Worm (Caenorhabditis elegans): Measurements from ENCODE around the gene spe-51.

spe-51 gene

DNA sequence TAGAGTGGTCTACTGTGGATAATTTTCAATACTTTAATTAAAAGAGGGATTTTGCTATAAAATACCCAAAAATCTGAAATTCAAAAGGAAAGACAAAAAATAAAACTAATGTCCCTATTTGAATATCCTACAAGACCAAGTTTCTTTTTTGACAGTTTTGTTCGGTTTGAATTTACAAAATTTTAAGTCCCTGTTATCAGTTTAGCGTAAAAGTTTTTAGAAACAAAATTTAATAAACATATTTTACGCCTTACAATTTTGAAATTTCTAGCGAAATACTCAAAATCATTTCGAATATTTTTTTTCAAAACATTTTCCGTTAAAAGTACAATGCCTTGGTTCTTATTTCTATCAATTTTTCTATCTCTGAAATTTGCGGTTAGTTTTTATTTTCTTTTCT lies at the start of gene spe-51:
TSS of gene spe-51 (plus strand) at position 301 of the 400 bp plus-strand sequence.
- TF ChIP-seq him-1 (tag; optimal IDR thresholded peaks at IDR 0.05) = no peak
- TF ChIP-seq dao-5 (tag; optimal IDR thresholded peaks at IDR 0.05) = no peak
- TF ChIP-seq W03F9.2 (tag; optimal IDR thresholded peaks at IDR 0.05) = no peak

- TF ChIP-seq him-1 (tag; optimal IDR thresholded peaks at IDR 0.05) = no peak
- TF ChIP-seq dao-5 (tag; optimal IDR thresholded peaks at IDR 0.05) = no peak
- no peak for TF ChIP-seq W03F9.2 (tag; optimal IDR thresholded peaks at IDR 0.05)
Measured at ce11 chrIV:4643577-4643976, 49.0 kb upstream of the spe-51 start.

DNA sequence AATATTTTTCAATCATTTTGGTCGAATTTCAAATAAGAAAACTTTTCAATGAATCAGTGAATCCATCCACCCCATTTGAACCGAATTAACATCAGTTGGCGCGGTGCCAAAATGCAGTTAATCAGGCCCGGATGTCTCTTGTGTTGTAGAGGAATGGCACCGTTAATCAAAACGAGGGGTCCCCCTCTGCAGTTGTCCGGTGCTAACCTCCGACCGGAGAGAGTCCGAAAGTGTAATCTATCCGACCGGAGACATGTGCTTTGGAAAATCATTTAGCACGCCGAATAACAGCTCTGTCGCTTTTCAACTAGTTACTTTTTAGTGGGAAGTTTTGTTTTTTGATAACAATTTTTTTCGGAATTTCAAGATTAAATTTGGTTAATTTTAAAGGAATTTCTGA lies 47.3 kb upstream of the spe-51 start:
- TF ChIP-seq dao-5 (tag; optimal IDR thresholded peaks at IDR 0.05) (no peak), W03F9.2 (tag; optimal IDR thresholded peaks at IDR 0.05) (no peak), him-1 (tag; optimal IDR thresholded peaks at IDR 0.05) (no peak)

DNA sequence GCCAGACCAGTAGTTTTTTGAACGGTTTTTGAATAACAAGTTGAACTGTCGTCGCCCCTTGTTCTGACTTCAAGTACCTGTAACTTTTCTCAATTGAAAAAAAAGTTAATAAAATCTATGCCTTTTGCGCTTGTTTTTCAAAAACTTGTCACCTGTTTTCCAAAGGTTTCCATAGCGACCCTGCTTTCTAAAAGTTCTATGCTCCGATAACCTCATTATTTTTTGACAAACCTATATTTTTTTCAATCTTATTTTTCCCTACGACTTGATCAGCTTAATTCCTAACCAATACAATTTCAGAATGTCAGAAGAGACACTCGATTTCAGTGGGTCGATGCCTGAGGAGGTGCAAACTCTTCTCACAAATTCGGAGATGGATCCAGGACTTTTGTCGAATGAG lies 45.2 kb upstream of the spe-51 start, which contains the start of gene F29B9.8:
TSS of gene F29B9.8 (plus strand) at position 301 of the 400 bp plus-strand sequence.
- TF ChIP-seq dao-5 (tag; optimal IDR thresholded peaks at IDR 0.05) = no peak

DNA sequence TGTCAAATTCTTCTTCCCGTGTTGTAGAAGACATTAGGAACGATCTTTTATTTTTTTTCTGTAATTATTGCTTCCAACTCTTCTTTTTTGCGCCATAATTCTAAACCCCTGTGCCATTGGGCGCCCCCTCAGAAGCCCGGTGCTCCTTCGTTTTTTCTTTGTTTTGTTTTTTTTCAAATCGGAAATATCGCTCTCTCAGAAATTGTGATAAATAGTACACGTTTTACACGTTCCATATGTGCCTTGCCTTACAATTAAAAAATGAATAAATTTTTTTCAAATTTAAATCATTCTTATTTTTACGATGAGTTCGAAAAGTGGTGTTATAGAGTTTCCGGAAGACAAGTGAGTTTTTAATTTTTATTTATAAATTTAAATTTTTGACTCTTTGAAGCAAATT lies 43.1 kb upstream of the spe-51 start, which contains the start of gene F29B9.7:
TSS of gene F29B9.7 (plus strand) at position 301 of the 400 bp plus-strand sequence.
- TF ChIP-seq him-1 (tag; optimal IDR thresholded peaks at IDR 0.05) (no peak), dao-5 (tag; optimal IDR thresholded peaks at IDR 0.05) (no peak), W03F9.2 (tag; optimal IDR thresholded peaks at IDR 0.05) (no peak)

ce11 chrIV:4650624-4651094 lies 41.9 kb upstream of the spe-51 start, which contains the start of gene ubc-9:
ubc-9 (plus strand) TSS chrIV:4651044.
- TF ChIP-seq dao-5 (tag; optimal IDR thresholded peaks at IDR 0.05) = no peak
- peak; percentile 52 for TF ChIP-seq him-1 (tag; optimal IDR thresholded peaks at IDR 0.05)
- TF ChIP-seq W03F9.2 (tag; optimal IDR thresholded peaks at IDR 0.05) = peak; percentile 27

DNA sequence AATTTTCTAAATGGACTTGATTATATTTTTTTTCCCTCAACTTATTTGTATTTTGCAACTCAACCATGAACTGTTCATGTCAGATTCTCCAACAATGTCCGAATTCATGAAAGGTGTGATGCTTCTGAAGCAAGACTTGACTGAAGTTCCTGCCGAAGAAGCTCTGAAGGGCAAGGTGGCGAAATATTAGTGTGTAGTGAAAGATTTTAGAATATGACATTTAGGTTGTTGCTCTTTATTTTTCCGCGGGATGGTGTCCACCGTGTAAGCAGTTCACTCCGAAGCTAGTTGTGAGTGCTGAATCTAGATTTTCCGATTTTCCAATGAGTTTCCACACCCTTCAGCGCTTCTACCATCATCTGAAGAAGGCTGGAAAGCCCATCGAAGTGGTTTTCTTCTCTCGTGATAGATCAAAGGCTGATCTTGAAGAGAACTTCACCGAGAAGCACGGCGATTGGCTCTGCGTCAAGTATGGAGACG lies 40.2 kb upstream of the spe-51 start, which contains the start of gene F29B9.5:
TSS of gene F29B9.5 (plus strand) at position 51 of the 480 bp plus-strand sequence.
- no peak for TF ChIP-seq him-1 (tag; optimal IDR thresholded peaks at IDR 0.05)
- no peak for TF ChIP-seq W03F9.2 (tag; optimal IDR thresholded peaks at IDR 0.05)
- TF ChIP-seq dao-5 (tag; optimal IDR thresholded peaks at IDR 0.05) = no peak

DNA sequence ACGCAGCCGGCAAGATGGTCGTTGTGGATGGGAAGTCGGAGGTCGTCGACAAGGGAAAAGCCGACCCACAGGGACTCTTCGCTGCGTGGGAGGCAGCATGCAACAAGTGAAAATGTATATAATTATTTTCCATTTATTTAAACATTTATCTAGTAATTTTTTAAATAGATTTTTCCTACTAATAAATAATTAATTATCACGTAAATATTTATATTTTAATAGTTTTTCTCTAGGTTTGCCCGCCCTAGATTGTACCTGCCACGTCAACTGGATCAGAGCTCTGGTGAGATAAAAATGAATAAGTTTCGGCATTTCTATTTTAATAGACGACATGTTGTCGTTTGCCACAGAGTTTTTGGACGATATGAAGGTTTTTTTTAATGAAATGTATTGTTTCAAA lies 39.6 kb upstream of the spe-51 start, which contains the start of gene psr-1:
TSS of gene psr-1 (plus strand) at position 301 of the 400 bp plus-strand sequence.
- TF ChIP-seq dao-5 (tag; optimal IDR thresholded peaks at IDR 0.05) = no peak
- TF ChIP-seq him-1 (tag; optimal IDR thresholded peaks at IDR 0.05) = no peak
- no peak for TF ChIP-seq W03F9.2 (tag; optimal IDR thresholded peaks at IDR 0.05)

ce11 chrIV:4653708-4654107 lies 38.9 kb upstream of the spe-51 start:
- TF ChIP-seq dao-5 (tag; optimal IDR thresholded peaks at IDR 0.05) (no peak), W03F9.2 (tag; optimal IDR thresholded peaks at IDR 0.05) (no peak), him-1 (tag; optimal IDR thresholded peaks at IDR 0.05) (no peak)

DNA sequence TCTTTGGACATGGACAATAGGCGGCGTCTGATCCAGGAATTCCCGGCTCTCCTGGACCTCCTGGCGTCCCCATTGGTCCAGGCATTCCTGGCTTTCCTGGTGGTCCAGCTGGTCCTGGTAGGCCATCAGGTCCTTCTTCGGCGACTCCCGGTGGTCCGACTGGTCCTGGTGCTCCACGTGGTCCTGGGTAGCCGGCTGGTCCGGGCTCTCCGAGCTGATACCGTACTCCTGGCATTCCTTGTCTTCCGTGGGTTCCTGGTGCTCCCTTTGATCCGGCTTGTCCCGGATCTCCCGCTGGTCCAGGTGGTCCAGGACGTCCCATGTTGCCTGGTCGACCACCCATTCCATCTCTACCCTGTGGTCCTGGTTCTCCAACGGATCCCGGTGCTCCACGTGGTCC lies 36.6 kb upstream of the spe-51 start:
- TF ChIP-seq him-1 (tag; optimal IDR thresholded peaks at IDR 0.05) = no peak
- TF ChIP-seq W03F9.2 (tag; optimal IDR thresholded peaks at IDR 0.05) = no peak
- TF ChIP-seq dao-5 (tag; optimal IDR thresholded peaks at IDR 0.05) = no peak

- TF ChIP-seq W03F9.2 (tag; optimal IDR thresholded peaks at IDR 0.05) (no peak), him-1 (tag; optimal IDR thresholded peaks at IDR 0.05) (no peak), dao-5 (tag; optimal IDR thresholded peaks at IDR 0.05) (no peak)
Measured at ce11 chrIV:4656380-4656779, 36.2 kb upstream of the spe-51 start.

ce11 chrIV:4657874-4658273 lies 34.7 kb upstream of the spe-51 start, which contains the start of gene col-111:
col-111 (minus strand) TSS chrIV:4657974.
- TF ChIP-seq W03F9.2 (tag; optimal IDR thresholded peaks at IDR 0.05) (no peak), him-1 (tag; optimal IDR thresholded peaks at IDR 0.05) (no peak), dao-5 (tag; optimal IDR thresholded peaks at IDR 0.05) (no peak)

DNA sequence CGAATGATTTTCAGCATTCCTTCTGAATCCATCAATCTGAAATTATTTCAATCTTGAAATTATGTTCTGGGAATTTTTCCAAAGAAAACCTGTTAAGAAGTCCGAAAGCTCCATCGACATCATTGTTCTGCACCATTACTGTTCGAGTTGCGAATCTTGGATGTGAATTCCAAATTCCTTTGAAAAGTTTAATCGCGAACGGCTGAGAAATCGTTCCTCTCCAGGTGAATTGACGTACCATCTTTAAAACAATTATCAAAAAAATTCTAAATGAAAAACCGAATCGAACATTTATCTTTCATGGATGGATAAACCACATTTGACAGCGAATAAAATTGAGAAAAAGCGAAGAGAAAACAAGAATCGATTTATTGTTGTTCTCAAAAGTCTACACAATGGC lies 33.3 kb upstream of the spe-51 start, which contains the start of gene mrps-21:
TSS of gene mrps-21 (minus strand) at position 241 of the 400 bp plus-strand sequence.
- TF ChIP-seq him-1 (tag; optimal IDR thresholded peaks at IDR 0.05) (no peak), W03F9.2 (tag; optimal IDR thresholded peaks at IDR 0.05) (no peak), dao-5 (tag; optimal IDR thresholded peaks at IDR 0.05) (no peak)

- TF ChIP-seq him-1 (tag; optimal IDR thresholded peaks at IDR 0.05) (peak; percentile 39), dao-5 (tag; optimal IDR thresholded peaks at IDR 0.05) (no peak), W03F9.2 (tag; optimal IDR thresholded peaks at IDR 0.05) (peak; percentile 93)
Measured at ce11 chrIV:4660151-4661041, 32.2 kb upstream of the spe-51 start, which contains the start of the genes F29B9.11 and jmjd-1.2. F29B9.11 (minus strand) TSS chrIV:4660201. jmjd-1.2 (plus strand) TSS chrIV:4660991.

Data from whole organism, L4/young adult.